Fruit fly (Drosophila melanogaster) whole organism, prepupa: Measurements from ENCODE around the gene CG10337.

ENCODE experiments used
- Blimp-1 ChIP-seq: fragments of 200-800 bp; sonication (Bioruptor generic); optimal IDR thresholded peaks from 3 replicates; lab custom pipeline; 2017; ENCODE audit warnings: missing biosample characterization, missing genetic modification characterization, mild to moderate bottlenecking, moderate library complexity, missing genetic modification reagents
- CG31627 ChIP-seq: fragments of 200-800 bp; sonication (Bioruptor generic); optimal IDR thresholded peaks from 3 replicates; lab custom pipeline; 2016; ENCODE audit warnings: missing biosample characterization, missing genetic modification characterization
- CG6808 ChIP-seq: fragments of 200-800 bp; sonication (Bioruptor generic); optimal IDR thresholded peaks from 3 replicates; lab custom pipeline; 2017; ENCODE audit warnings: missing biosample characterization, missing genetic modification characterization, mild to moderate bottlenecking, moderate library complexity, missing genetic modification reagents
- CG8119 ChIP-seq: fragments of 200-800 bp; sonication (Bioruptor generic); IDR thresholded peaks from 3 replicates; pipeline ENCODE4 v1.3.6; 2022; ENCODE audit warnings: missing biosample characterization, missing genetic modification characterization
- Hr39 ChIP-seq: fragments of 200-800 bp; sonication (Bioruptor generic); optimal IDR thresholded peaks from 2 replicates; lab custom pipeline; 2016; ENCODE audit warnings: missing biosample characterization, missing genetic modification characterization
- Met ChIP-seq: fragments of 200-800 bp; sonication (Bioruptor generic); optimal IDR thresholded peaks from 3 replicates; lab custom pipeline; 2016; ENCODE audit warnings: missing biosample characterization, missing genetic modification characterization
- Smox ChIP-seq: fragments of 200-800 bp; sonication (Bioruptor generic); optimal IDR thresholded peaks from 3 replicates; lab custom pipeline; 2016; ENCODE audit warnings: missing biosample characterization, missing genetic modification characterization
- Sox102F ChIP-seq: fragments of 200-800 bp; sonication (Bioruptor generic); optimal IDR thresholded peaks from 2 replicates; lab custom pipeline; 2016; ENCODE audit warnings: missing biosample characterization, mild to moderate bottlenecking, missing genetic modification characterization
- achi ChIP-seq: fragments of 200-800 bp; sonication (Bioruptor generic); optimal IDR thresholded peaks from 3 replicates; lab custom pipeline; 2016; ENCODE audit warnings: missing biosample characterization, missing genetic modification characterization
- dac ChIP-seq: fragments of 200-800 bp; sonication (Bioruptor generic); optimal IDR thresholded peaks from 2 replicates; lab custom pipeline; 2017; ENCODE audit warnings: missing biosample characterization, mild to moderate bottlenecking, missing genetic modification characterization
- fd59A ChIP-seq: fragments of 200-800 bp; sonication (Bioruptor generic); optimal IDR thresholded peaks from 2 replicates; lab custom pipeline; 2017; ENCODE audit warnings: missing biosample characterization, mild to moderate bottlenecking, missing genetic modification characterization, missing genetic modification reagents
- ss ChIP-seq, 2 experiments: fragments of 200-800 bp; sonication (Bioruptor generic); optimal IDR thresholded peaks; 2 replicates in 1 of 2; 3 replicates in 1 of 2; lab custom pipeline; 2017 to 2018; ENCODE audit warnings: mild to moderate bottlenecking in 2 of 2, missing biosample characterization in 2 of 2, missing genetic modification characterization in 2 of 2, moderate library complexity in 1 of 2

- TF ChIP-seq achi (no peak), fd59A (no peak), Hr39 (GFP tag; lab: Kevin White, UChicago) (no peak), CG31627 (GFP tag; lab: Kevin White, UChicago) (no peak), Smox (GFP tag; lab: Kevin White, UChicago) (no peak), dac (GFP tag; lab: Kevin White, UChicago) (no peak), ss (GFP tag; optimal IDR thresholded peaks at IDR 0.05; lab: Kevin White, UChicago) (no peak), Met (GFP tag; lab: Kevin White, UChicago) (no peak), Sox102F (GFP tag; lab: Kevin White, UChicago) (no peak), CG6808 (GFP tag; lab: Kevin White, UChicago) (no peak), Blimp-1 (GFP tag; lab: Kevin White, UChicago) (no peak), CG8119 (GFP tag; lab: Robert Waterston, UW) (no peak)
Observed at dm6 chr2L:19548158-19548557, 1.4 kb upstream of the CG10337 start, which contains the start of gene Tep4.
